Fruit fly (Drosophila melanogaster): ENCODE measurements around the gene mRpL11.

Gene mRpL11

DNA sequence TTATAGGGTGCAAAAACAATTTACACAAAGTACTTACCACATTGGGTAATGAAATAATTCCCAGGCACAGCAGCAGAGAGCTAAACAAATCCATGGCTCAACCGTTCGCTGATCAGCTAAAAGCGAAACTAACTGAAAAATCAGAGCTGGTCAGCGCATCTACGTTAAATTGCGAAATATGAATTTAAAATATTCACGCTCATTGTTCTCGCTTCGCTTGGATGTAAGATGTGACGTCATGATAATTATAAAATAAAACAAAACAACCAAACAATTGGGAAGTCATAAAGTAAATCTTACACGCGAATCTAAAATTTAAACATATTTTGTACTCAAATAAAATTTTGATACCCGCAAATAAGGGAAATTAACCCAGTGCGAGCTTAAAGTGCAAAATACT is 48.3 kb downstream of the mRpL11 start, which contains the start of gene CG14854:
Gene CG14854 (minus strand): TSS at position 101 of the 400 bp plus-strand sequence.
- TF ChIP-seq Aef1 (GFP tag; IDR thresholded peaks at IDR 0.05) (no peak), kni (GFP tag; optimal IDR thresholded peaks at IDR 0.05) (no peak), nerfin-1 (tag; optimal IDR thresholded peaks at IDR 0.05) (no peak), lab (GFP tag; optimal IDR thresholded peaks at IDR 0.05) (no peak), CG2120 (GFP tag; optimal IDR thresholded peaks at IDR 0.05) (no peak), CG6854 (GFP tag; optimal IDR thresholded peaks at IDR 0.05) (no peak), Mrtf (GFP tag; IDR thresholded peaks at IDR 0.05) (no peak), ftz-f1 (GFP tag; optimal IDR thresholded peaks at IDR 0.05) (no peak), CG11247 (GFP tag; IDR thresholded peaks at IDR 0.05) (no peak), sisA (GFP tag; IDR thresholded peaks at IDR 0.05) (no peak), CG10431 (GFP tag; optimal IDR thresholded peaks at IDR 0.05) (no peak), CG1602 (GFP tag; optimal IDR thresholded peaks at IDR 0.05) (no peak), CG16813 (GFP tag; IDR thresholded peaks at IDR 0.05; ENCODE audit: partially characterized antibody) (no peak)

DNA sequence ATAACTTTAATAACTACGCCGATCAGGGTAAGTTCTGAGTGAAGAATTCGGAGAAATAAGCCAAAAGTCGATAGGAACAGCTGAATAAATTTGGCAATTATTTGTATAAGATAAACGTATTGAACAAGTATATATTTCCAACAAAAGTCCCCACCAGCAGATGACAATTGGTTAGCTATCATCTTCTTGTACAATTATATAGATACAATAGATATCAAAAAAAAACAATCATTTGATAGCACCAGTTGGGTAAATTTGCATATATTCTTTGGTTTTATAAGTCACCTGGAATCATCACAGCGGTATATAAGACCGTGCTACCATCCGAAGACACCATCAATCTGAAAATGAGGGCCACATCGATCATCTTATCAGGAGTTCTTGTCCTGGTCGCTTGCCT is 49.0 kb downstream of the mRpL11 start, which contains the start of gene Jig:
Gene Jig (plus strand): TSS at position 301 of the 400 bp plus-strand sequence.
- TF ChIP-seq phol (tag; optimal IDR thresholded peaks at IDR 0.05) (no peak), CG6272 (GFP tag; IDR thresholded peaks at IDR 0.05) (no peak), Doc2 (GFP tag; IDR thresholded peaks at IDR 0.05) (no peak), GATAe (GFP tag; conservative IDR thresholded peaks at IDR 0.05) (no peak), hbn (GFP tag; IDR thresholded peaks at IDR 0.05; ENCODE audit: partially characterized antibody) (no peak), tll (GFP tag; optimal IDR thresholded peaks at IDR 0.05) (no peak)

DNA sequence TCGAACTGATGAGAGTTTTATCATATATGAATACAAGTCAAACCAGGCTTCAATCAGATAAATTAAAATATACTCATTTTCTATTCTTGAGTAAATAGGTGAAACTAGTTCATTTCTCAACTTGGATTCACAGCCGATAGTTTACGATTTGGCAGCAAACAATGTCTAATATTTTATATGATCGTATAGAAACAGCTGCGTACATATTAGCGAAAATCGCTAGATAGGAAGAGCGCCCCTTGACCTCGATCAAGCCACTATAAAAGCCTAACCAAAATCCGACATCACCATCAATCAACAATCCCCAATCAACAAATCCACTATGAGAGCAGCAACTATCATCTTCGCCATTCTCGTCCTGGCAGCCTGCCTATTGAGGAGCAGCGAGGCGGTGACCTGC is 50.4 kb downstream of the mRpL11 start, which contains the start of gene CG14851:
Gene CG14851 (plus strand): TSS at position 301 of the 400 bp plus-strand sequence.
- TF ChIP-seq CG14860 (GFP tag; IDR thresholded peaks at IDR 0.05; ENCODE audit: partially characterized antibody) (0 out of 3 replicates have a peak, but pooled peaks have one; percentile 18), CG2712 (tag; optimal IDR thresholded peaks at IDR 0.05) (no peak), Ets65A (GFP tag) (peak; percentile 44), zen (tag; optimal IDR thresholded peaks at IDR 0.05) (no peak), Xrp1 (GFP tag; IDR thresholded peaks at IDR 0.05) (no peak)

Measured in whole organism, embryonic.